Fruit fly (Drosophila melanogaster): ENCODE data around the gene CG15399.
A peak's percentile ranks its signal among the peaks of the same experiment; 100 is the strongest.

CG15399 gene

DNA sequence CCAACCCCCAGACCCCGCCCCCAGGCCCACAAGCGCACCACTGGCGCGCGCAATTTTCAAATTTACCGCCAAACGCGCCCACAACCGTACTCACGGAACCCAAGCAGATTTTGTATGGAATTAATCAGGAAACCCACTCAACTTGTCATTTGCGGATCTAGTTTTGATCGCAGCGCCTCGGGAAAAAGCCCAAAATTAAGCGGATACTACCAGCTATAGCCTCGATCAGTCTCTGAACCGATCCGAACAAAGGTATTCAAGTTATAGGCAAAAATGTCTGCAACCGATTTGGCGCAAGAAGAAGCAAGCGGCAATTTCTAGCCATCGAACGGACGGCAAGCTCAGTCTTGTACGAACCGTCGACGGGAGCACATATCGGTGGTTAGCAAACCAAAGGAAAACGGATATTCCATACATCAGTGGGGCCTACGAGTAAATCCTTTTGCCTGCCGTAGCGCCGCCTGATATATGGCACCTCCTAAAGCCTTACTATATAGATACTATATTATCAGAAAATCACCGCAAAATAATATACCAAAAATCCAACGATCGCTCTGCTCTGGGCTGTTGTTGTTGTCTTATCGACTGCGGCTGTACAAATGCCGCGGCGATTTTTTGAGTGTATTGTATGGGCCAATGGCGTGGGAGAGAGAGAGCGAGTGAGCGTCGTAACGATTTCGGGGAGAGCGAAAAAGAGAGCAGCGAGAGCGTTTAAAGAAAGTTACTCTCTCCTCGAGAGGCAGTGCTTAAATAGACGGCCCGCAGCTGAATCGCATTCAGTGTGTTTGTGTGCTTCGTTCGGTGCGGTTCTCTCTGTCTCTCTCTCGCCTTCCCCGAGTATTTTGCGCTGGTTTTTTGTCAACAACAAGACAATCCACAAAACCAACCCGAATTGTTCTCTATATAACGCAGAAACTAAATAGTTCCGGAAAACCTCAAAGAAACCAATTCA is 18.8 kb downstream of the CG15399 start, which contains the start of gene Pgk (continued):
- TF ChIP-seq ewg (GFP tag; optimal IDR thresholded peaks at IDR 0.05) (peak; percentile 87), Asciz (GFP tag; optimal IDR thresholded peaks at IDR 0.05) (peak; percentile 26), NC2α (GFP tag; optimal IDR thresholded peaks at IDR 0.05) (peak; percentile 78), fru (optimal IDR thresholded peaks at IDR 0.05) (no peak), CG13424 (tag; optimal IDR thresholded peaks at IDR 0.05) (peak; percentile 52), CG9932 (GFP tag; IDR thresholded peaks at IDR 0.05) (no peak), CG11723 (GFP tag; optimal IDR thresholded peaks at IDR 0.05) (peak; percentile 54), CG11456 (GFP tag; IDR thresholded peaks at IDR 0.05) (no peak), dpn (GFP tag; optimal IDR thresholded peaks at IDR 0.05) (peak in 1 of 2 experiments; percentile 56), abd-A (tag; optimal IDR thresholded peaks at IDR 0.05) (peak; percentile 82), CkIIα-i1 (GFP tag; IDR thresholded peaks at IDR 0.05) (no peak), Gug (GFP tag; IDR thresholded peaks at IDR 0.05) (peak; percentile 1; the same call in 1 of the 4 replicates), gcm (GFP tag; optimal IDR thresholded peaks at IDR 0.05) (peak; percentile 33), Antp (GFP tag; optimal IDR thresholded peaks at IDR 0.05) (peak; percentile 53), Hsf (GFP tag; optimal IDR thresholded peaks at IDR 0.05) (peak; percentile 23), HLHmδ (GFP tag; optimal IDR thresholded peaks at IDR 0.05) (peak; percentile 88), CG6791 (GFP tag; IDR thresholded peaks at IDR 0.05; ENCODE audit: partially characterized antibody) (no peak), ind (GFP tag; optimal IDR thresholded peaks at IDR 0.05) (no peak), CG16863 (GFP tag; optimal IDR thresholded peaks at IDR 0.05) (peak; percentile 29), CG4820 (GFP tag; optimal IDR thresholded peaks at IDR 0.05) (no peak), gro (GFP tag; optimal IDR thresholded peaks at IDR 0.05) (peak; percentile 78), Neu2 (GFP tag; optimal IDR thresholded peaks at IDR 0.05; ENCODE audit: borderline replicate concordance) (no peak), CG5245 (GFP tag; optimal IDR thresholded peaks at IDR 0.05) (no peak), CG12219 (GFP tag; optimal IDR thresholded peaks at IDR 0.05) (peak; percentile 44), CG9797 (GFP tag; optimal IDR thresholded peaks at IDR 0.05) (no peak), amos (GFP tag; IDR thresholded peaks at IDR 0.05; ENCODE audit: partially characterized antibody) (no peak), Sin3A (optimal IDR thresholded peaks at IDR 0.05) (no peak), exex (tag; optimal IDR thresholded peaks at IDR 0.05) (peak; percentile 65), MTF-1 (GFP tag; optimal IDR thresholded peaks at IDR 0.05; ENCODE audit: borderline replicate concordance) (peak; percentile 54), PHDP (tag; optimal IDR thresholded peaks at IDR 0.05) (peak; percentile 54), vvl (GFP tag; IDR thresholded peaks at IDR 0.05) (no peak), Eip74EF (GFP tag; optimal IDR thresholded peaks at IDR 0.05) (peak; percentile 17 to 88), CG17359 (tag; optimal IDR thresholded peaks at IDR 0.05) (peak; percentile 33), pnt (GFP tag; optimal IDR thresholded peaks at IDR 0.05) (no peak), pan (optimal IDR thresholded peaks at IDR 0.05) (no peak), pan (GFP tag; optimal IDR thresholded peaks at IDR 0.05 in 1 of 2, IDR thresholded peaks at IDR 0.05 in 1 of 2) (no peak), B-H2 (GFP tag; optimal IDR thresholded peaks at IDR 0.05) (peak; percentile 18), Lpt (GFP tag; optimal IDR thresholded peaks at IDR 0.05) (peak; percentile 49), grau (tag; optimal IDR thresholded peaks at IDR 0.05) (peak; percentile 42), NfI (GFP tag; optimal IDR thresholded peaks at IDR 0.05) (peak; percentile 3), tup (GFP tag; optimal IDR thresholded peaks at IDR 0.05) (peak; percentile 34), br (optimal IDR thresholded peaks at IDR 0.05) (no peak), sens-2 (GFP tag; IDR thresholded peaks at IDR 0.05) (no peak), esg (GFP tag; conservative IDR thresholded peaks at IDR 0.05) (no peak), crc (GFP tag; optimal IDR thresholded peaks at IDR 0.05) (no peak), CG4707 (GFP tag; optimal IDR thresholded peaks at IDR 0.05) (no peak), tgo (GFP tag; IDR thresholded peaks at IDR 0.05) (no peak), gfzf (GFP tag; optimal IDR thresholded peaks at IDR 0.05) (no peak), kay (GFP tag; optimal IDR thresholded peaks at IDR 0.05) (no peak)

All from whole organism, embryonic.